Worm (Caenorhabditis elegans): ENCODE measurements around the gene srw-108.

The srw-108 gene

DNA sequence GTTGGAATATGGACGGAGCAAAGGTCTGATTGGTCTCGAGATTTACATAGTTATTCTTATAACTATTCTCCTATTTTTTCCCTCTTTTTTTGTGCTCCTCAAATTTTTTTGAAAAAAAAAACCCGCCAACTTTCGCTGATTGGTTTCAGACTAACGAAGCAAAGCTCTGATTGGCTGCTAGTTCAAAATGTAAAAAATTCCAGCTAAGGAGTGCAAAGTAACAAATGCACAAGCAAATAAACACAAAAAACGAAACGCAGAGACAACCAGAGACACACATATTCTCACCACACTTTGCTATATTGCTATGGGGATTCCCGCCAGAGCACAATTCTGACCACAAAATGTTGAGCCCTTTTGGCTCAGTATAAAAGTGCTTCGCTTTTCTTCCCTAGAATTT, 30.3 kb upstream of the srw-108 start, which contains the start of gene T01G6.1:
TSS of gene T01G6.1 (plus strand) at position 301 of the 400 bp plus-strand sequence.
- TF ChIP-seq lin-29 (GFP tag; IDR thresholded peaks at IDR 0.05) (no peak), R02D3.7 (tag; optimal IDR thresholded peaks at IDR 0.05) (no peak), spr-3 (GFP tag; optimal IDR thresholded peaks at IDR 0.05) (no peak), aha-1 (tag) (peak; percentile 22)

DNA sequence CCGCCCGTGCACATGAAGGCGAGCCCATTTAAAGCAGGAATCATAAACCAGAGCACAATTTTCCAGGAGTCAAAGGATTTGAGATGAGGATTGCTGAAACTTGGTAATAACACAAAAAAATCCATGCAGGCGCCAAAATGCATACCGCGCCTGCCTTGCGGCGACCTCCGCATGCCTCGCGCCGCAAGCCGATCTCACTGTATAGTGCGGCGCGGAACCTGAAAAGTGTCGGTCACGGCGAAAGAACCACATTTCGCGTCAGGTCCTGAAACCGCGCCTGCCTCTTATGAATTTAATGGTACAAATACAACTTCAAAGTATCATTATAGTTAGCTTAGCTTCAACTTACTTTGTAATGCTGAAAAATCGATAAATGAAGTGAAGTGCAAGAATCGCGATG, 27.2 kb upstream of the srw-108 start:
- TF ChIP-seq set-16 (GFP tag; IDR thresholded peaks at IDR 0.05) (peak; percentile 54; the same call in 1 of the 2 replicates), daf-19 (GFP tag; conservative IDR thresholded peaks at IDR 0.05) (no peak)

DNA sequence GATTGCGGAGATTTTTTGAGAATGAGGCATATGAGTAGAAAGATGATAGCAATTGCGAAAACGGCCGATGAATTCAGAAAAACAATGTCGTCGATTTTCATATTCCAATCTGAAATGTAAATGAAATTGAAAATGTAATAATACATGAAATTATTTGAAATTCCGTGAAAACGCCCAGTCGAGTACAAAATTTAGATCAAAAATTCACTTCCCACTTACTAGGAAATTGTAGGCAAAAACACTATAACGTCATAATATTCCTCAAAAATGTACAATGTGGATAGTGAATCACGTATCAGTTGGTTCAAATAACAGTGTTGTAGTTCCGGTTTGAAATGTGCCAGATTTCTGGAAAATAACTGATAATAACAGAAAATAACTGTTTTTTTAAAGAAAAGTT, 26.5 kb upstream of the srw-108 start, which contains the start of gene str-256:
TSS of gene str-256 (minus strand) at position 101 of the 400 bp plus-strand sequence.
- TF ChIP-seq daf-16 (GFP tag; optimal IDR thresholded peaks at IDR 0.05) (no peak), daf-16 (tag; optimal IDR thresholded peaks at IDR 0.05) (no peak), snpc-4 (tag; optimal IDR thresholded peaks at IDR 0.05) (no peak), mes-2 (tag; optimal IDR thresholded peaks at IDR 0.05; ENCODE audit: poor library complexity, severe bottlenecking) (no peak), F44E2.7 (GFP tag; IDR thresholded peaks at IDR 0.05) (no peak), ceh-44 (GFP tag; IDR thresholded peaks at IDR 0.05) (no peak), ces-1 (GFP tag; optimal IDR thresholded peaks at IDR 0.05) (no peak), ceh-62 (tag; optimal IDR thresholded peaks at IDR 0.05) (no peak), zfp-3 (GFP tag; conservative IDR thresholded peaks at IDR 0.05) (no peak), duxl-1 (tag; optimal IDR thresholded peaks at IDR 0.05; ENCODE audit: poor library complexity) (no peak), tra-1 (GFP tag; IDR thresholded peaks at IDR 0.05) (no peak), set-16 (GFP tag; IDR thresholded peaks at IDR 0.05) (no peak), ceh-32 (tag; optimal IDR thresholded peaks at IDR 0.05; ENCODE audit: poor library complexity) (no peak), ZK337.2 (GFP tag; IDR thresholded peaks at IDR 0.05) (no peak), lin-13 (GFP tag; optimal IDR thresholded peaks at IDR 0.05) (no peak), madf-5 (GFP tag; IDR thresholded peaks at IDR 0.05) (no peak), cey-2 (tag; optimal IDR thresholded peaks at IDR 0.05; ENCODE audit: borderline replicate concordance, insufficient read depth) (no peak), aly-2 (tag; optimal IDR thresholded peaks at IDR 0.05) (no peak)

DNA sequence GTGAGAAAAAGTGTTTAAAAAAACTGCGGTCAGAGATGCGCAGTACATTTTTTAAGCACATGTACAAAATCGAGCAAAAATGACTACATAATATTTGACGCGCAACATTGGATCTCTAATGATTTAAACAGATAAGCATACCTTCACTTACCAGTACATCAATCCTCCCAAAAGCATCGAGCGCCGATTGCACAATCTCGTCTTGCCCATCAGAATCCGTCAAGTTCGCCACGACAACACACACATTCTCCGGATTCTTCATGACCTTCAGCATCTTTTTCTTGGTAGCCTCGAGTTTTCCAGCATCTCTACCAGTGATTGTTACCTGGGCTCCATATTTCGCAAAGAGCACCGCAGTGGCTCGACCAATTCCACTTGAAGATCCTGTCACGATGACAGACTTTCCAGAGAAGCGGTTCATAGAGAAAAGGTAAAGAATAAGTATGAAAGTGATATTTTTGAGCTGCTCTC, 24.9 kb upstream of the srw-108 start, which contains the start of gene T01G6.10:
TSS of gene T01G6.10 (minus strand) at position 421 of the 471 bp plus-strand sequence.
- TF ChIP-seq zip-11 (GFP tag; IDR thresholded peaks at IDR 0.05) (no peak), aha-1 (tag) (peak; percentile 96), D1046.2 (GFP tag; IDR thresholded peaks at IDR 0.05) (no peak), spr-3 (GFP tag; optimal IDR thresholded peaks at IDR 0.05) (no peak), daf-12 (tag; optimal IDR thresholded peaks at IDR 0.05) (no peak), daf-8 (GFP tag; IDR thresholded peaks at IDR 0.05) (no peak), nhr-111 (GFP tag; optimal IDR thresholded peaks at IDR 0.05) (no peak)

DNA sequence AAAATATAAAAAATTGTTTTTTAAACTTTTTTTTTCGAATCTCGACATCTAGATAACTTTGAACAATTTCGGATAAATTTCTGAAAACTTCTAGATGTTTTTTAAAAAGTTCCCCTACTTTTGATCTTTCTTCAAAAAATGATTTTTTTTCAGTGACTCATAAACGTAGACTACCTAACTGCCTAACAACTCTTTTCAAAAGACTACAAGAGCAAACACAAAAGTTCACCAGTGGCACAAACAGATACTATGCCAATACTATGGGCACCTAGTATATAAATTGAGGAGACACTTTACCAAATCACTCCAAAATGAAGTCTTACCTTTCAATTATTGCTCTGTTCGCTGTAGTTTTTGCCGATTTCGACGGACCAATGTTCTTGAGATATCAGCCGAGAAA, 24.0 kb upstream of the srw-108 start, which contains the start of gene srlf-35:
TSS of gene srlf-35 (plus strand) at position 301 of the 400 bp plus-strand sequence.
- TF ChIP-seq mes-2 (tag; optimal IDR thresholded peaks at IDR 0.05; ENCODE audit: poor library complexity, severe bottlenecking) (no peak), nhr-77 (tag; optimal IDR thresholded peaks at IDR 0.05) (no peak), dmd-9 (GFP tag; IDR thresholded peaks at IDR 0.05) (no peak), ZK546.5 (tag; optimal IDR thresholded peaks at IDR 0.05) (no peak), dve-1 (tag; optimal IDR thresholded peaks at IDR 0.05; ENCODE audit: insufficient read depth) (no peak), F26F4.8 (GFP tag; conservative IDR thresholded peaks at IDR 0.05) (no peak), vab-7 (GFP tag; IDR thresholded peaks at IDR 0.05) (no peak), saeg-2 (GFP tag; IDR thresholded peaks at IDR 0.05) (no peak), egl-27 (tag; optimal IDR thresholded peaks at IDR 0.05) (no peak), lsy-2 (tag; optimal IDR thresholded peaks at IDR 0.05) (no peak), dpl-1 (GFP tag; optimal IDR thresholded peaks at IDR 0.05) (no peak), lir-3 (tag; optimal IDR thresholded peaks at IDR 0.05) (no peak), ztf-7 (tag; optimal IDR thresholded peaks at IDR 0.05) (no peak), nhr-102 (tag; optimal IDR thresholded peaks at IDR 0.05) (no peak), spr-1 (tag; optimal IDR thresholded peaks at IDR 0.05) (no peak), ztf-11 (tag; optimal IDR thresholded peaks at IDR 0.05) (no peak), nhr-6 (tag; optimal IDR thresholded peaks at IDR 0.05) (no peak), snpc-1.2 (GFP tag; IDR thresholded peaks at IDR 0.05) (no peak)

Data from whole organism, L4 larva.